Worm (Caenorhabditis elegans): ENCODE measurements around the gene K12H6.12.

Gene K12H6.12

DNA sequence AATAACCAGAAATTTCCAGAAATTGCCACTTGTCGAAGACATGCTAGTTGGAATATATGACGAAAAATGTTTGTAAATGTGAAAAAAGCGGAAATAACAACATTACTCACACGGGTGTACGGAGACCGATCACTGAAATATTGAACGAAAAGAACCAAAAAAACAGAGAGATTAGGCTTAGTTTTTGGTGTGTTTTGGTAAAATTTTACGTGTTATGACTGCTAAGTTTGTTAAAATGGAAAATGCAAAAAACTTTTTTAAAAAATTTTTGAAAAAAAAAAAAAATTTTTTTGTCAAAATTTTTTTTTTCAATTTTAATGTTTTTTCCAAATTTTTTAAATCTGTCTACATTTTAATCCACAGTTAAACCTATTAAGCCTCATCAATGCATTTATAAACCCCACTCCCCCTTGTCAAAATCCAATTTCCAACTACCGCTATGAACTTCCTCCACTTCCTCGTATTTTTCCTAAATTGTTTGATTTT lies 14.5 kb downstream of the K12H6.12 start, which contains the start of the genes fut-4 and K12H6.10:
Gene fut-4, minus strand, starts transcription at position 101 of the 486 bp plus-strand sequence.
Gene K12H6.10, plus strand, starts transcription at position 436 of the 486 bp plus-strand sequence.
- TF ChIP-seq odd-2 (tag; optimal IDR thresholded peaks at IDR 0.05) (no peak), nhr-11 (tag; optimal IDR thresholded peaks at IDR 0.05) (no peak), ceh-34 (tag; optimal IDR thresholded peaks at IDR 0.05) (no peak), che-1 (tag; optimal IDR thresholded peaks at IDR 0.05) (no peak), pros-1 (tag; optimal IDR thresholded peaks at IDR 0.05) (no peak), ets-4 (tag; optimal IDR thresholded peaks at IDR 0.05) (no peak), ceh-45 (GFP tag; IDR thresholded peaks at IDR 0.05) (no peak), ceh-48 (tag; optimal IDR thresholded peaks at IDR 0.05) (no peak), nhr-232 (tag; optimal IDR thresholded peaks at IDR 0.05) (no peak)

- no peak for TF ChIP-seq ceh-31 (tag; optimal IDR thresholded peaks at IDR 0.05)
- no peak for TF ChIP-seq nfya-1 (tag; optimal IDR thresholded peaks at IDR 0.05)
- TF ChIP-seq tbx-2 (tag; optimal IDR thresholded peaks at IDR 0.05), result no peak
- TF ChIP-seq hlh-6 (tag; optimal IDR thresholded peaks at IDR 0.05), result no peak
- TF ChIP-seq T23F11.4 (GFP tag; optimal IDR thresholded peaks at IDR 0.05), result no peak
- TF ChIP-seq npax-4 (tag; optimal IDR thresholded peaks at IDR 0.05), result no peak
- no peak for TF ChIP-seq pax-1 (tag; optimal IDR thresholded peaks at IDR 0.05)
- TF ChIP-seq sox-2 (GFP tag; IDR thresholded peaks at IDR 0.05), result no peak
- no peak for TF ChIP-seq hlh-15 (tag; optimal IDR thresholded peaks at IDR 0.05)
- TF ChIP-seq ceh-22 (tag; optimal IDR thresholded peaks at IDR 0.05), result no peak
- TF ChIP-seq pha-2 (tag; optimal IDR thresholded peaks at IDR 0.05), result no peak
- no peak for TF ChIP-seq K09A11.1 (tag; optimal IDR thresholded peaks at IDR 0.05; ENCODE audit: insufficient read depth)
- TF ChIP-seq madf-2 (tag; optimal IDR thresholded peaks at IDR 0.05), result no peak
- TF ChIP-seq ceh-18 (tag; optimal IDR thresholded peaks at IDR 0.05), result no peak
- no peak for TF ChIP-seq fax-1 (tag; optimal IDR thresholded peaks at IDR 0.05)
Observed at ce11 chrII:2824169-2824568, 16.2 kb downstream of the K12H6.12 start, which contains the start of the genes K12H6.4 and K12H6.9. TSS of gene K12H6.4 (minus strand) at chrII:2824269. TSS of gene K12H6.9 (plus strand) at chrII:2824404.

- TF ChIP-seq C08G9.2 (tag; optimal IDR thresholded peaks at IDR 0.05) (no peak), ceh-30 (tag; optimal IDR thresholded peaks at IDR 0.05) (no peak), pat-9 (tag; optimal IDR thresholded peaks at IDR 0.05) (no peak), che-1 (tag; optimal IDR thresholded peaks at IDR 0.05) (no peak), fkh-6 (tag; optimal IDR thresholded peaks at IDR 0.05) (no peak), ceh-22 (tag; optimal IDR thresholded peaks at IDR 0.05) (no peak), rnt-1 (tag; optimal IDR thresholded peaks at IDR 0.05) (no peak), sox-2 (GFP tag; IDR thresholded peaks at IDR 0.05) (no peak), T23F11.4 (GFP tag; optimal IDR thresholded peaks at IDR 0.05) (no peak), pax-1 (tag; optimal IDR thresholded peaks at IDR 0.05) (no peak), nhr-11 (tag; optimal IDR thresholded peaks at IDR 0.05) (no peak), hlh-15 (tag; optimal IDR thresholded peaks at IDR 0.05) (no peak), ttx-3 (tag; optimal IDR thresholded peaks at IDR 0.05) (no peak), nfya-1 (tag; optimal IDR thresholded peaks at IDR 0.05) (no peak), gmeb-2 (tag; optimal IDR thresholded peaks at IDR 0.05) (no peak), K09A11.1 (tag; optimal IDR thresholded peaks at IDR 0.05; ENCODE audit: insufficient read depth) (no peak), ztf-16 (tag; optimal IDR thresholded peaks at IDR 0.05) (no peak), ceh-2 (tag; optimal IDR thresholded peaks at IDR 0.05) (no peak)
Observed at ce11 chrII:2826073-2826472, 18.1 kb downstream of the K12H6.12 start, which contains the start of gene K12H6.5. TSS of gene K12H6.5 (minus strand) at chrII:2826173.

DNA sequence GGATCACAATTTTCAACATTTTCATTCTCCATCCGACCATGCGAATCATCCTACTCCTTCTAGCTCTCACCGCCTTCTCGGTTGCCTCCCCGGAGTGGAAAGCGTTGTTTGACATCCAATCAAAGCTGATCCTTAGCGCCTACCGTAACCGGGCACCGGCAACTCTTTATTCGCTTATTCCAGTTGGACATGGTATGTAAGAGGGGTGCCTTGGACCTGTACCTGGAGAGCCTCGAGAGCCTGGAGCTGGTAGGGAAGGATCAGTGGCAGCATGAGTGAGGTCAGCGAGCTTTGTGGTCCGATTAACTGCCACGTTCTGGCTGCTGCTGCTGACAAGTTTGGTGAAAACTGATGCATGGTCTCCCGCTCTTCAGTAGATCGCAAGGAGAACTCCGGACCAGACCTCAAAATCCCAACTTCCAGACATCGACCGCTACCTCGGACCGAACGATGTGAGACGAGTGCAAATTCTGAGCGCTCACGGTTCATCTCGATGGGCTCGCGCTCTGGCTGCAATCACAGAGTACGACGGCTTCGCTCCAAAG lies 20.0 kb downstream of the K12H6.12 start, which contains the start of gene K12H6.8:
Gene K12H6.8, plus strand, starts transcription at position 38 of the 545 bp plus-strand sequence.
- TF ChIP-seq hlh-30 (tag; optimal IDR thresholded peaks at IDR 0.05; ENCODE audit: insufficient read depth), result no peak
- no peak for TF ChIP-seq ama-1 (optimal IDR thresholded peaks at IDR 0.05)
- TF ChIP-seq tbx-2 (tag; optimal IDR thresholded peaks at IDR 0.05), result no peak
- peak; percentile 91 for TF ChIP-seq elt-4 (tag; optimal IDR thresholded peaks at IDR 0.05)
- no peak for TF ChIP-seq ceh-14 (tag; optimal IDR thresholded peaks at IDR 0.05)
- TF ChIP-seq ceh-24 (tag; optimal IDR thresholded peaks at IDR 0.05), result no peak
- no peak for TF ChIP-seq nhr-232 (tag; optimal IDR thresholded peaks at IDR 0.05)
- TF ChIP-seq ceh-48 (tag; optimal IDR thresholded peaks at IDR 0.05), result no peak
